ENCODE assay signal across 5 fruit fly cellular contexts in genomic region chr3R:24813637-24814301, dm6.
TF ChIP-seq lines count a peak whose summit lies in the region.

TSS of gene lili (minus strand) at chr3R:24814012.
TSS of gene CG34150 (plus strand) at chr3R:24814262.

- peak; percentile 38 for TF ChIP-seq CTCF in whole organism, embryonic (GFP tag; optimal IDR thresholded peaks at IDR 0.05; lab: Kevin White, UChicago)

TF ChIP-seq in whole organism, adult, 20 proteins besides CTCF, POLR2A, EP300 and RAD21 (continues in another document):
- TF ChIP-seq CG33017 (tag; optimal IDR thresholded peaks at IDR 0.05; lab: Kevin White, UChicago) (peak; percentile 60), CG7101 (tag; optimal IDR thresholded peaks at IDR 0.05; lab: Kevin White, UChicago) (peak; percentile 84), Clk (GFP tag; optimal IDR thresholded peaks at IDR 0.05; lab: Kevin White, UChicago) (no peak), CG12768 (GFP tag; optimal IDR thresholded peaks at IDR 0.05; lab: Kevin White, UChicago) (peak; percentile 51), pad (GFP tag; optimal IDR thresholded peaks at IDR 0.05; lab: Kevin White, UChicago) (peak; percentile 40), toe (GFP tag; optimal IDR thresholded peaks at IDR 0.05; lab: Kevin White, UChicago) (peak; percentile 93), CG1620 (GFP tag; optimal IDR thresholded peaks at IDR 0.05; lab: Kevin White, UChicago) (peak; percentile 78), CG11617 (GFP tag; optimal IDR thresholded peaks at IDR 0.05; lab: Kevin White, UChicago) (peak; percentile 79), tj (GFP tag; optimal IDR thresholded peaks at IDR 0.05; lab: Kevin White, UChicago) (peak; percentile 46), Crg-1 (GFP tag; optimal IDR thresholded peaks at IDR 0.05; lab: Kevin White, UChicago) (peak; percentile 60), ovo (GFP tag; optimal IDR thresholded peaks at IDR 0.05; lab: Kevin White, UChicago) (peak; percentile 67), CG5204 (GFP tag; optimal IDR thresholded peaks at IDR 0.05; lab: Kevin White, UChicago) (peak; percentile 83), kay (GFP tag; lab: Kevin White, UChicago; ENCODE audit: borderline replicate concordance) (no peak), cnc (optimal IDR thresholded peaks at IDR 0.05; lab: Kevin White, UChicago) (no peak), CG7045 (GFP tag; optimal IDR thresholded peaks at IDR 0.05; lab: Kevin White, UChicago) (peak; percentile 58), cic (GFP tag; optimal IDR thresholded peaks at IDR 0.05; lab: Kevin White, UChicago) (no peak), CG14711 (tag; optimal IDR thresholded peaks at IDR 0.05; lab: Kevin White, UChicago) (peak; percentile 98), bab1 (GFP tag; optimal IDR thresholded peaks at IDR 0.05; lab: Kevin White, UChicago) (peak; percentile 86)

TF ChIP-seq in whole organism, embryonic, 481 proteins besides CTCF, POLR2A, EP300 and RAD21 (continues in another document):
- TF ChIP-seq kay (GFP tag; optimal IDR thresholded peaks at IDR 0.05; lab: Kevin White, UChicago) (peak; percentile 63), CG12071 (GFP tag; optimal IDR thresholded peaks at IDR 0.05; lab: Kevin White, UChicago) (no peak), Hr78 (GFP tag; optimal IDR thresholded peaks at IDR 0.05; lab: Kevin White, UChicago) (no peak), lola (GFP tag; optimal IDR thresholded peaks at IDR 0.05; lab: Kevin White, UChicago) (peak in 1 of 3 experiments; percentile 74), CHES-1-like (GFP tag; optimal IDR thresholded peaks at IDR 0.05; lab: Kevin White, UChicago) (peak; percentile 80), pita (GFP tag; optimal IDR thresholded peaks at IDR 0.05; lab: Kevin White, UChicago) (no peak), Six4 (GFP tag; optimal IDR thresholded peaks at IDR 0.05; lab: Kevin White, UChicago) (peak; percentile 77), Opbp (GFP tag; IDR thresholded peaks at IDR 0.05; lab: Robert Waterston, UW; ENCODE audit: partially characterized antibody) (peak; percentile 71; the same call in 2 of the 3 replicates), bsh (GFP tag; optimal IDR thresholded peaks at IDR 0.05; lab: Kevin White, UChicago) (peak; percentile 0 to 68), CG17612 (GFP tag; IDR thresholded peaks at IDR 0.05; lab: Robert Waterston, UW) (0 out of 2 replicates have a peak, but pooled peaks have one; percentile 36), kah (GFP tag; optimal IDR thresholded peaks at IDR 0.05; lab: Kevin White, UChicago) (no peak), CG18262 (tag; optimal IDR thresholded peaks at IDR 0.05; lab: Kevin White, UChicago) (peak; percentile 67), CG6765 (GFP tag; optimal IDR thresholded peaks at IDR 0.05; lab: Kevin White, UChicago) (peak; percentile 10), Atf-2 (GFP tag; optimal IDR thresholded peaks at IDR 0.05; lab: Kevin White, UChicago) (peak; percentile 62), crc (GFP tag; optimal IDR thresholded peaks at IDR 0.05; lab: Kevin White, UChicago) (peak; percentile 32), bbx (GFP tag; IDR thresholded peaks at IDR 0.05; lab: Robert Waterston, UW; ENCODE audit: partially characterized antibody) (peak; percentile 80), trh (GFP tag; optimal IDR thresholded peaks at IDR 0.05; lab: Kevin White, UChicago) (peak; percentile 26)

TF ChIP-seq in whole organism, prepupa, 60 proteins besides CTCF, POLR2A, EP300 and RAD21 (continues in another document):
- TF ChIP-seq CG11294 (GFP tag; IDR thresholded peaks at IDR 0.05; lab: Robert Waterston, UW) (no peak), Eip78C (GFP tag; lab: Kevin White, UChicago) (peak; percentile 90), achi (GFP tag; optimal IDR thresholded peaks at IDR 0.05; lab: Kevin White, UChicago) (peak; percentile 82), lz (GFP tag; optimal IDR thresholded peaks at IDR 0.05; lab: Kevin White, UChicago) (peak; percentile 69), Hr38 (GFP tag; optimal IDR thresholded peaks at IDR 0.05; lab: Kevin White, UChicago) (no peak), pdm3 (GFP tag; optimal IDR thresholded peaks at IDR 0.05; lab: Kevin White, UChicago) (no peak), CG3032 (tag; optimal IDR thresholded peaks at IDR 0.05; lab: Kevin White, UChicago) (peak; percentile 64), svp (GFP tag; lab: Kevin White, UChicago) (no peak), CG31627 (GFP tag; optimal IDR thresholded peaks at IDR 0.05; lab: Kevin White, UChicago) (peak; percentile 83), Eip93F (GFP tag; optimal IDR thresholded peaks at IDR 0.05; lab: Kevin White, UChicago) (peak; percentile 20), Sox102F (GFP tag; optimal IDR thresholded peaks at IDR 0.05; lab: Kevin White, UChicago) (no peak), Gug (GFP tag; IDR thresholded peaks at IDR 0.05; lab: Robert Waterston, UW) (0 out of 2 replicates have a peak, but pooled peaks have one; percentile 36), CG6163 (GFP tag; IDR thresholded peaks at IDR 0.05; lab: Robert Waterston, UW) (peak; percentile 38; the same call in 1 of the 3 replicates), Lpt (GFP tag; optimal IDR thresholded peaks at IDR 0.05; lab: Kevin White, UChicago) (no peak), OdsH (GFP tag; optimal IDR thresholded peaks at IDR 0.05; lab: Kevin White, UChicago) (no peak), CG11762 (GFP tag; optimal IDR thresholded peaks at IDR 0.05; lab: Kevin White, UChicago; ENCODE audit: insufficient read depth) (peak; percentile 22), dsx (GFP tag; optimal IDR thresholded peaks at IDR 0.05; lab: Kevin White, UChicago; ENCODE audit: poor library complexity, severe bottlenecking) (peak; percentile 45), CG16779 (tag; optimal IDR thresholded peaks at IDR 0.05; lab: Kevin White, UChicago) (no peak), CG7368 (GFP tag; optimal IDR thresholded peaks at IDR 0.05; lab: Kevin White, UChicago) (peak; percentile 40)

TF ChIP-seq in whole organism, pupa, 21 proteins besides CTCF, POLR2A, EP300 and RAD21:
- TF ChIP-seq Pif1A (GFP tag; optimal IDR thresholded peaks at IDR 0.05; lab: Kevin White, UChicago) (no peak), rn (GFP tag; IDR thresholded peaks at IDR 0.05; lab: Robert Waterston, UW) (no peak), CG8159 (tag; optimal IDR thresholded peaks at IDR 0.05; lab: Kevin White, UChicago) (no peak), CG9948 (tag; optimal IDR thresholded peaks at IDR 0.05; lab: Kevin White, UChicago) (peak; percentile 38), fd96Ca (GFP tag; IDR thresholded peaks at IDR 0.05; lab: Robert Waterston, UW) (no peak), CG13204 (GFP tag; optimal IDR thresholded peaks at IDR 0.05; lab: Kevin White, UChicago) (no peak), CG32121 (GFP tag; IDR thresholded peaks at IDR 0.05; lab: Robert Waterston, UW) (peak; percentile 28; the same call in 1 of the 2 replicates), CG4496 (GFP tag; IDR thresholded peaks at IDR 0.05; lab: Robert Waterston, UW) (peak; percentile 79), gl (tag; optimal IDR thresholded peaks at IDR 0.05; lab: Kevin White, UChicago) (no peak), D1 (tag; optimal IDR thresholded peaks at IDR 0.05; lab: Kevin White, UChicago) (no peak), CG12605 (GFP tag; IDR thresholded peaks at IDR 0.05; lab: Robert Waterston, UW) (peak; percentile 27), Snoo (tag; optimal IDR thresholded peaks at IDR 0.05; lab: Kevin White, UChicago) (peak; percentile 31), CG10348 (GFP tag; IDR thresholded peaks at IDR 0.05; lab: Robert Waterston, UW) (no peak), CG15710 (tag; optimal IDR thresholded peaks at IDR 0.05; lab: Kevin White, UChicago) (peak; percentile 60), Ets98B (GFP tag; IDR thresholded peaks at IDR 0.05; lab: Robert Waterston, UW) (peak; percentile 38; the same call in 1 of the 2 replicates), CG14655 (GFP tag; optimal IDR thresholded peaks at IDR 0.05; lab: Kevin White, UChicago) (no peak), CG34367 (tag; optimal IDR thresholded peaks at IDR 0.05; lab: Kevin White, UChicago) (no peak), EcR (GFP tag; optimal IDR thresholded peaks at IDR 0.05; lab: Kevin White, UChicago) (peak; percentile 22), CG8301 (tag; optimal IDR thresholded peaks at IDR 0.05; lab: Kevin White, UChicago) (no peak), Pif1B (GFP tag; optimal IDR thresholded peaks at IDR 0.05; lab: Kevin White, UChicago) (no peak), CG17806 (tag; optimal IDR thresholded peaks at IDR 0.05; lab: Kevin White, UChicago) (peak; percentile 39)

TF ChIP-seq in whole organism, wandering third instar larva, 38 proteins besides CTCF, POLR2A, EP300 and RAD21 (continues in another document):
- TF ChIP-seq brk (GFP tag; optimal IDR thresholded peaks at IDR 0.05; lab: Kevin White, UChicago): peak; percentile 89
- TF ChIP-seq foxo (GFP tag; optimal IDR thresholded peaks at IDR 0.05; lab: Kevin White, UChicago): peak in 1 of 2 experiments; percentile 87
- TF ChIP-seq fru (GFP tag; optimal IDR thresholded peaks at IDR 0.05; lab: Kevin White, UChicago): peak; percentile 70
- no peak for TF ChIP-seq pan (optimal IDR thresholded peaks at IDR 0.05; lab: Kevin White, UChicago)
- no peak for TF ChIP-seq Dif (GFP tag; optimal IDR thresholded peaks at IDR 0.05; lab: Kevin White, UChicago; ENCODE audit: partially characterized antibody)
- TF ChIP-seq usp (GFP tag; optimal IDR thresholded peaks at IDR 0.05; lab: Kevin White, UChicago): no peak
- no peak for TF ChIP-seq jim (GFP tag; optimal IDR thresholded peaks at IDR 0.05; lab: Kevin White, UChicago)
- TF ChIP-seq Hnf4 (GFP tag; optimal IDR thresholded peaks at IDR 0.05; lab: Kevin White, UChicago): peak; percentile 89
- TF ChIP-seq Hr83 (GFP tag; optimal IDR thresholded peaks at IDR 0.05; lab: Kevin White, UChicago; ENCODE audit: poor library complexity, severe bottlenecking): peak; percentile 63
- TF ChIP-seq Vsx2 (GFP tag; optimal IDR thresholded peaks at IDR 0.05; lab: Kevin White, UChicago; ENCODE audit: partially characterized antibody): no peak
- TF ChIP-seq Dfd (GFP tag; optimal IDR thresholded peaks at IDR 0.05; lab: Kevin White, UChicago): no peak
- TF ChIP-seq sv (GFP tag; optimal IDR thresholded peaks at IDR 0.05; lab: Kevin White, UChicago): peak; percentile 72
- TF ChIP-seq Myc (optimal IDR thresholded peaks at IDR 0.05; lab: Kevin White, UChicago): no peak
- TF ChIP-seq rgr (GFP tag; optimal IDR thresholded peaks at IDR 0.05; lab: Kevin White, UChicago): peak; percentile 78
- no peak for TF ChIP-seq dmrt93B (GFP tag; optimal IDR thresholded peaks at IDR 0.05; lab: Kevin White, UChicago)
- no peak for TF ChIP-seq Abd-B (GFP tag; optimal IDR thresholded peaks at IDR 0.05; lab: Kevin White, UChicago)
- TF ChIP-seq N (GFP tag; optimal IDR thresholded peaks at IDR 0.05; lab: Kevin White, UChicago): no peak
- TF ChIP-seq Hr78 (GFP tag; optimal IDR thresholded peaks at IDR 0.05; lab: Kevin White, UChicago): no peak
- TF ChIP-seq OdsH (GFP tag; optimal IDR thresholded peaks at IDR 0.05; lab: Kevin White, UChicago): peak; percentile 64
- peak; percentile 67 for TF ChIP-seq Sp1 (GFP tag; optimal IDR thresholded peaks at IDR 0.05; lab: Kevin White, UChicago)
- peak; percentile 67 for TF ChIP-seq br (GFP tag; optimal IDR thresholded peaks at IDR 0.05; lab: Kevin White, UChicago)
- TF ChIP-seq sage (GFP tag; optimal IDR thresholded peaks at IDR 0.05; lab: Kevin White, UChicago): no peak
- TF ChIP-seq psq (GFP tag; optimal IDR thresholded peaks at IDR 0.05; lab: Kevin White, UChicago): peak; percentile 59
- peak; percentile 77 for TF ChIP-seq HLH106 (tag; optimal IDR thresholded peaks at IDR 0.05; lab: Kevin White, UChicago)
